Worm (Caenorhabditis elegans) whole organism, young adult: Measurements from ENCODE around the gene T27A10.5.

Experiments
- B0261.1 ChIP-seq: sonication (generic microtip); optimal IDR thresholded peaks from 2 replicates; lab custom pipeline; 2016; ENCODE audit warnings: mild to moderate bottlenecking, missing genetic modification characterization, moderate library complexity, missing compliant biosample characterization
- F33H1.4 ChIP-seq: fragments of 200-800 bp; sonication (Bioruptor generic); IDR thresholded peaks from 2 replicates; pipeline ENCODE4 v1.3.6; 2022; ENCODE audit warnings: missing genetic modification reagents, missing genetic modification characterization, missing compliant biosample characterization
- ceh-100 ChIP-seq: fragments of 200-800 bp; sonication (Bioruptor generic); IDR thresholded peaks from 2 replicates; pipeline ENCODE4 v1.3.6; 2022; ENCODE audit warnings: missing genetic modification reagents, missing genetic modification characterization, missing compliant biosample characterization
- egrh-3 ChIP-seq: fragments of 200-800 bp; sonication (Bioruptor generic); IDR thresholded peaks from 2 replicates; pipeline ENCODE4 v1.3.6; 2022; ENCODE audit warnings: missing genetic modification reagents, missing genetic modification characterization, missing compliant biosample characterization
- madf-6 ChIP-seq: fragments of 200-800 bp; sonication (Bioruptor generic); IDR thresholded peaks from 2 replicates; pipeline ENCODE4 v1.3.6; 2022; ENCODE audit warnings: missing genetic modification reagents, missing genetic modification characterization, missing compliant biosample characterization
- nhr-179 ChIP-seq: sonication (generic microtip); optimal IDR thresholded peaks from 2 replicates; lab custom pipeline; 2016; ENCODE audit warnings: mild to moderate bottlenecking, missing genetic modification characterization, missing compliant biosample characterization
- pha-4 ChIP-seq: fragments of 150-350 bp; sonication (generic microtip); optimal IDR thresholded peaks from 2 replicates; lab custom pipeline; 2014; ENCODE audit warnings: missing biosample characterization, missing genetic modification reagents, missing genetic modification characterization
- sdz-38 ChIP-seq: sonication (generic microtip); optimal IDR thresholded peaks from 2 replicates; lab custom pipeline; 2016; ENCODE audit warnings: missing genotype, missing genetic modification characterization, missing compliant biosample characterization
- snpc-4 ChIP-seq, 5 experiments: fragments of 150-350 bp in 1 of 5; sonication (generic microtip) in 4 of 5; optimal IDR thresholded peaks; 2 replicates each; lab custom pipeline; 2014 to 2018; ENCODE audit warnings: missing genetic modification characterization in 5 of 5, missing biosample characterization in 3 of 5, antibody characterized with exemption in 2 of 5, mild to moderate bottlenecking in 2 of 5, missing compliant biosample characterization in 2 of 5, missing genotype in 2 of 5, moderate library complexity in 2 of 5, missing genetic modification reagents in 1 of 5
- sptf-2 ChIP-seq: fragments of 200-800 bp; sonication (Bioruptor generic); optimal IDR thresholded peaks from 2 replicates; lab custom pipeline; 2018; ENCODE audit warnings: mild to moderate bottlenecking, missing genetic modification characterization, missing compliant biosample characterization
- ztf-18 ChIP-seq: sonication (generic microtip); optimal IDR thresholded peaks from 2 replicates; lab custom pipeline; 2016; ENCODE audit warnings: missing genotype, mild to moderate bottlenecking, missing genetic modification characterization, missing compliant biosample characterization
- ztf-25 ChIP-seq: fragments of 200-800 bp; sonication (Bioruptor generic); IDR thresholded peaks from 2 replicates; pipeline ENCODE4 v1.3.6; 2022; ENCODE audit warnings: missing genetic modification reagents, missing genetic modification characterization, missing compliant biosample characterization
- ztf-28 ChIP-seq: fragments of 200-800 bp; sonication (Bioruptor generic); IDR thresholded peaks from 2 replicates; pipeline ENCODE4 v1.3.6; 2022; ENCODE audit warnings: missing genetic modification reagents, missing genetic modification characterization, missing compliant biosample characterization

- TF ChIP-seq B0261.1 (tag; lab: Kevin White, UChicago) (no peak), ztf-28 (GFP tag; lab: Robert Waterston, UW) (no peak), F33H1.4 (GFP tag; lab: Robert Waterston, UW) (no peak), ztf-18 (no peak), snpc-4 (GFP tag; optimal IDR thresholded peaks at IDR 0.05; lab: Kevin White, UChicago) (no peak), snpc-4 (tag; optimal IDR thresholded peaks at IDR 0.05; lab: Kevin White, UChicago) (no peak), egrh-3 (GFP tag; lab: Robert Waterston, UW) (no peak), pha-4 (tag; lab: Kevin White, UChicago) (no peak), sdz-38 (tag; lab: Kevin White, UChicago) (no peak), sptf-2 (GFP tag; lab: Kevin White, UChicago) (no peak), nhr-179 (tag; lab: Kevin White, UChicago) (no peak), madf-6 (GFP tag; lab: Robert Waterston, UW) (no peak), ceh-100 (GFP tag; lab: Robert Waterston, UW) (no peak), ztf-25 (GFP tag; lab: Robert Waterston, UW) (no peak)
Observed at ce11 chrX:3554117-3554516, 19.3 kb downstream of the T27A10.5 start.
